Fruit fly (Drosophila melanogaster): ENCODE data around the gene PNUTS.

dm6 chr2L:843301-843700 is 27.0 kb upstream of the PNUTS start:
- TF ChIP-seq Snoo (tag; optimal IDR thresholded peaks at IDR 0.05), result no peak
- TF ChIP-seq gl (tag; optimal IDR thresholded peaks at IDR 0.05), result no peak
- no peak for TF ChIP-seq Pif1B (GFP tag; optimal IDR thresholded peaks at IDR 0.05)
- no peak for TF ChIP-seq CG13204 (GFP tag; optimal IDR thresholded peaks at IDR 0.05)
- no peak for TF ChIP-seq fd96Ca (GFP tag; IDR thresholded peaks at IDR 0.05)
- TF ChIP-seq Pif1A (GFP tag; optimal IDR thresholded peaks at IDR 0.05), result no peak
- TF ChIP-seq rn (GFP tag; IDR thresholded peaks at IDR 0.05), result no peak
- no peak for TF ChIP-seq CG12605 (GFP tag; IDR thresholded peaks at IDR 0.05)
- no peak for TF ChIP-seq CG17806 (tag; optimal IDR thresholded peaks at IDR 0.05)
- no peak for TF ChIP-seq CG32121 (GFP tag; IDR thresholded peaks at IDR 0.05)
- TF ChIP-seq CG8301 (tag; optimal IDR thresholded peaks at IDR 0.05), result no peak
- no peak for TF ChIP-seq CG8159 (tag; optimal IDR thresholded peaks at IDR 0.05)
- no peak for TF ChIP-seq D1 (tag; optimal IDR thresholded peaks at IDR 0.05)
- no peak for TF ChIP-seq CG14655 (GFP tag; optimal IDR thresholded peaks at IDR 0.05)
